Worm (Caenorhabditis elegans): Measurements from ENCODE around the gene srt-31.

The srt-31 gene

ce11 chrV:462263-462662, 10.4 kb upstream of the srt-31 start, which contains the start of gene nhr-202:
TSS of gene nhr-202 (plus strand) at chrV:462588.
- no peak for TF ChIP-seq unc-62 (GFP tag; optimal IDR thresholded peaks at IDR 0.05)

ce11 chrV:464800-465199, 7.9 kb upstream of the srt-31 start, which contains the start of gene nhr-201:
TSS of gene nhr-201 (plus strand) at chrV:464828.
- no peak for TF ChIP-seq unc-62 (GFP tag; optimal IDR thresholded peaks at IDR 0.05)

ce11 chrV:465355-465754, 7.3 kb upstream of the srt-31 start:
- TF ChIP-seq unc-62 (GFP tag; optimal IDR thresholded peaks at IDR 0.05) = no peak

ce11 chrV:467507-467906, 5.2 kb upstream of the srt-31 start:
- TF ChIP-seq unc-62 (GFP tag; optimal IDR thresholded peaks at IDR 0.05) = no peak

ce11 chrV:468460-468859, 4.2 kb upstream of the srt-31 start, which contains the start of gene srbc-57:
TSS of gene srbc-57 (minus strand) at chrV:468560.
- no peak for TF ChIP-seq unc-62 (GFP tag; optimal IDR thresholded peaks at IDR 0.05)

ce11 chrV:474516-474915, 1.8 kb downstream of the srt-31 start, which contains the start of gene nhr-99:
TSS of gene nhr-99 (plus strand) at chrV:474778.
- TF ChIP-seq unc-62 (GFP tag; optimal IDR thresholded peaks at IDR 0.05) = no peak

ce11 chrV:477664-478212, 5.0 kb downstream of the srt-31 start, which contains the start of gene nhr-55:
TSS of gene nhr-55 (plus strand) at chrV:478162.
- TF ChIP-seq unc-62 (GFP tag; optimal IDR thresholded peaks at IDR 0.05) = no peak

ce11 chrV:479046-479445, 6.4 kb downstream of the srt-31 start:
- no peak for TF ChIP-seq unc-62 (GFP tag; optimal IDR thresholded peaks at IDR 0.05)

ce11 chrV:482860-483259, 10.2 kb downstream of the srt-31 start:
- no peak for TF ChIP-seq unc-62 (GFP tag; optimal IDR thresholded peaks at IDR 0.05)

- no peak for TF ChIP-seq unc-62 (GFP tag; optimal IDR thresholded peaks at IDR 0.05)
These were observed 10.7 kb downstream of the srt-31 start, which contains the start of gene nhr-130 for ce11 chrV:483289-483795. TSS of gene nhr-130 (minus strand) at chrV:483339.

- no peak for TF ChIP-seq unc-62 (GFP tag; optimal IDR thresholded peaks at IDR 0.05)
These were observed 11.7 kb downstream of the srt-31 start, which contains the start of gene nhr-212 for ce11 chrV:484285-484890. TSS of gene nhr-212 (plus strand) at chrV:484857.

- TF ChIP-seq unc-62 (GFP tag; optimal IDR thresholded peaks at IDR 0.05) = no peak
These were observed 14.0 kb downstream of the srt-31 start, which contains the start of gene nhr-211 for ce11 chrV:486684-487083. TSS of gene nhr-211 (plus strand) at chrV:486984.

ce11 chrV:487980-488379, 15.3 kb downstream of the srt-31 start:
- no peak for TF ChIP-seq unc-62 (GFP tag; optimal IDR thresholded peaks at IDR 0.05)

ce11 chrV:489320-489719, 16.6 kb downstream of the srt-31 start, which contains the start of gene nhr-106:
TSS of gene nhr-106 (plus strand) at chrV:489620.
- TF ChIP-seq unc-62 (GFP tag; optimal IDR thresholded peaks at IDR 0.05) = no peak

ce11 chrV:491432-491831, 18.7 kb downstream of the srt-31 start, which contains the start of gene str-196:
TSS of gene str-196 (plus strand) at chrV:491732.
- no peak for TF ChIP-seq unc-62 (GFP tag; optimal IDR thresholded peaks at IDR 0.05)

- TF ChIP-seq unc-62 (GFP tag; optimal IDR thresholded peaks at IDR 0.05) = no peak
These were observed 21.6 kb downstream of the srt-31 start, which contains the start of gene nhr-131 for ce11 chrV:494284-494683. TSS of gene nhr-131 (plus strand) at chrV:494370.

- no peak for TF ChIP-seq unc-62 (GFP tag; optimal IDR thresholded peaks at IDR 0.05)
These were observed 24.7 kb downstream of the srt-31 start, which contains the start of gene T01G6.1 for ce11 chrV:497399-497798. TSS of gene T01G6.1 (plus strand) at chrV:497699.

Measured in whole organism, dauer.